Worm (Caenorhabditis elegans) whole organism, young adult: ENCODE measurements around the gene T12D8.9.

Source experiments
- B0336.3 ChIP-seq: fragments of 200-800 bp; sonication (Bioruptor generic); IDR thresholded peaks from 2 replicates; pipeline ENCODE4 v1.3.6; 2022; ENCODE audit warnings: missing genetic modification characterization, missing compliant biosample characterization
- C06A6.2 ChIP-seq: fragments of 200-800 bp; sonication (Bioruptor generic); conservative IDR thresholded peaks from 2 replicates; pipeline ENCODE4 v1.3.6; 2022; ENCODE audit warnings: missing genetic modification characterization, missing compliant biosample characterization
- C17E4.6 ChIP-seq: fragments of 200-800 bp; sonication (Bioruptor generic); IDR thresholded peaks from 2 replicates; pipeline ENCODE4 v1.3.6; 2022; ENCODE audit warnings: missing genetic modification reagents, missing genetic modification characterization, missing compliant biosample characterization
- F39B2.1 ChIP-seq: fragments of 200-800 bp; sonication (Bioruptor generic); IDR thresholded peaks from 2 replicates; pipeline ENCODE4 v1.3.6; 2022; ENCODE audit warnings: missing genetic modification reagents, missing genetic modification characterization, missing compliant biosample characterization
- F52B5.7 ChIP-seq: sonication (generic microtip); optimal IDR thresholded peaks from 2 replicates; lab custom pipeline; 2016; ENCODE audit warnings: mild to moderate bottlenecking, missing genetic modification characterization, missing compliant biosample characterization
- F55B11.4 ChIP-seq: sonication (generic microtip); optimal IDR thresholded peaks from 2 replicates; lab custom pipeline; 2016; ENCODE audit warnings: missing compliant biosample characterization, missing genetic modification characterization, borderline replicate concordance; ENCODE audit not compliant: insufficient read depth
- F57A8.1 ChIP-seq: fragments of 200-800 bp; sonication (Bioruptor generic); optimal IDR thresholded peaks from 2 replicates; lab custom pipeline; 2018; ENCODE audit warnings: mild to moderate bottlenecking, missing genetic modification characterization, moderate library complexity, missing compliant biosample characterization
- K11D2.4 ChIP-seq: fragments of 200-800 bp; sonication (Bioruptor generic); IDR thresholded peaks from 2 replicates; pipeline ENCODE4 v1.3.6; 2022; ENCODE audit warnings: missing genetic modification reagents, missing genetic modification characterization, missing compliant biosample characterization
- T07F8.4 ChIP-seq: sonication (generic microtip); optimal IDR thresholded peaks from 2 replicates; lab custom pipeline; 2016; ENCODE audit warnings: mild to moderate bottlenecking, missing genetic modification characterization, moderate library complexity, missing compliant biosample characterization
- Y53G8AR.9 ChIP-seq: fragments of 200-800 bp; sonication (Bioruptor generic); conservative IDR thresholded peaks from 2 replicates; pipeline ENCODE4 v1.3.6; 2022; ENCODE audit warnings: missing genetic modification reagents, missing genetic modification characterization, missing compliant biosample characterization
- Y56A3A.18 ChIP-seq: fragments of 200-800 bp; sonication (Bioruptor generic); IDR thresholded peaks from 2 replicates; pipeline ENCODE4 v1.3.6; 2022; ENCODE audit warnings: missing genetic modification reagents, missing genetic modification characterization, missing compliant biosample characterization
- Y95B8A.8 ChIP-seq: fragments of 200-800 bp; sonication (Bioruptor generic); IDR thresholded peaks from 2 replicates; pipeline ENCODE4 v1.3.6; 2022; ENCODE audit warnings: missing genetic modification reagents, missing genetic modification characterization, missing compliant biosample characterization
- ama-1 ChIP-seq, 3 experiments: fragments of 150-350 bp in 1 of 3; sonication (generic microtip) in 2 of 3; optimal IDR thresholded peaks; 2 replicates each; lab custom pipeline; 2014 to 2018; ENCODE audit warnings: missing biosample characterization in 2 of 3, missing genetic modification characterization in 2 of 3, missing genetic modification reagents in 2 of 3
- athp-1 ChIP-seq: sonication (generic microtip); optimal IDR thresholded peaks from 2 replicates; lab custom pipeline; 2017; ENCODE audit warnings: mild to moderate bottlenecking, missing genetic modification characterization, missing compliant biosample characterization
- attf-3 ChIP-seq: fragments of 200-800 bp; sonication (Bioruptor generic); conservative IDR thresholded peaks from 2 replicates; pipeline ENCODE4 v1.3.6; 2022; ENCODE audit warnings: missing genetic modification reagents, missing genetic modification characterization, missing compliant biosample characterization
- bed-2 ChIP-seq: fragments of 200-800 bp; sonication (Bioruptor generic); IDR thresholded peaks from 2 replicates; pipeline ENCODE4 v1.3.6; 2022; ENCODE audit warnings: missing genetic modification reagents, missing genetic modification characterization, missing compliant biosample characterization
- ceh-100 ChIP-seq: fragments of 200-800 bp; sonication (Bioruptor generic); IDR thresholded peaks from 2 replicates; pipeline ENCODE4 v1.3.6; 2022; ENCODE audit warnings: missing genetic modification reagents, missing genetic modification characterization, missing compliant biosample characterization
- ceh-27 ChIP-seq: fragments of 200-800 bp; sonication (Bioruptor generic); optimal IDR thresholded peaks from 2 replicates; lab custom pipeline; 2018; ENCODE audit warnings: mild to moderate bottlenecking, missing genetic modification characterization, moderate library complexity, missing compliant biosample characterization
- ceh-40 ChIP-seq: fragments of 200-800 bp; sonication (Bioruptor generic); IDR thresholded peaks from 2 replicates; pipeline ENCODE4 v1.3.6; 2022; ENCODE audit warnings: missing genetic modification characterization, missing compliant biosample characterization
- ceh-58 ChIP-seq: fragments of 200-800 bp; sonication (Bioruptor generic); IDR thresholded peaks from 2 replicates; pipeline ENCODE4 v1.3.6; 2022; ENCODE audit warnings: missing genetic modification characterization, missing compliant biosample characterization
- chd-7 ChIP-seq: sonication (generic microtip); optimal IDR thresholded peaks from 2 replicates; lab custom pipeline; 2016; ENCODE audit warnings: mild to moderate bottlenecking, missing genetic modification characterization, moderate library complexity, missing compliant biosample characterization
- egrh-3 ChIP-seq: fragments of 200-800 bp; sonication (Bioruptor generic); IDR thresholded peaks from 2 replicates; pipeline ENCODE4 v1.3.6; 2022; ENCODE audit warnings: missing genetic modification reagents, missing genetic modification characterization, missing compliant biosample characterization
- hlh-12 ChIP-seq: sonication (generic microtip); optimal IDR thresholded peaks from 2 replicates; lab custom pipeline; 2016; ENCODE audit warnings: missing genetic modification characterization, missing compliant biosample characterization
- hlh-26 ChIP-seq: fragments of 200-800 bp; sonication (Bioruptor generic); conservative IDR thresholded peaks from 2 replicates; pipeline ENCODE4 v1.3.6; 2022; ENCODE audit warnings: missing genetic modification reagents, missing genetic modification characterization, missing compliant biosample characterization
- hmg-1.2 ChIP-seq: fragments of 200-800 bp; sonication (Bioruptor generic); IDR thresholded peaks from 2 replicates; pipeline ENCODE4 v1.3.6; 2022; ENCODE audit warnings: missing genetic modification reagents, missing genetic modification characterization, missing compliant biosample characterization
- lag-1 ChIP-seq: fragments of 200-800 bp; sonication (Bioruptor generic); IDR thresholded peaks from 2 replicates; pipeline ENCODE4 v1.3.6; 2022; ENCODE audit warnings: missing genetic modification reagents, missing genetic modification characterization, missing compliant biosample characterization
- let-607 ChIP-seq, 2 experiments: fragments of 200-800 bp in 1 of 2; sonication (Bioruptor generic) in 1 of 2; sonication (generic microtip) in 1 of 2; optimal IDR thresholded peaks; 2 replicates each; lab custom pipeline; 2016 to 2018; ENCODE audit warnings: mild to moderate bottlenecking in 2 of 2, missing compliant biosample characterization in 2 of 2, missing genetic modification characterization in 2 of 2, moderate library complexity in 2 of 2, missing genotype in 1 of 2
- madf-6 ChIP-seq: fragments of 200-800 bp; sonication (Bioruptor generic); IDR thresholded peaks from 2 replicates; pipeline ENCODE4 v1.3.6; 2022; ENCODE audit warnings: missing genetic modification reagents, missing genetic modification characterization, missing compliant biosample characterization
- madf-8 ChIP-seq: fragments of 200-800 bp; sonication (Bioruptor generic); conservative IDR thresholded peaks from 2 replicates; pipeline ENCODE4 v1.3.6; 2022; ENCODE audit warnings: missing genetic modification reagents, missing genetic modification characterization, missing compliant biosample characterization
- mcd-1 ChIP-seq: fragments of 200-800 bp; sonication (Bioruptor generic); IDR thresholded peaks from 2 replicates; pipeline ENCODE4 v1.3.6; 2022; ENCODE audit warnings: missing genetic modification reagents, missing genetic modification characterization, missing compliant biosample characterization
- mxl-1 ChIP-seq: sonication (generic microtip); optimal IDR thresholded peaks from 2 replicates; lab custom pipeline; 2016; ENCODE audit warnings: missing genetic modification characterization, missing compliant biosample characterization
- nhr-179 ChIP-seq: sonication (generic microtip); optimal IDR thresholded peaks from 2 replicates; lab custom pipeline; 2016; ENCODE audit warnings: mild to moderate bottlenecking, missing genetic modification characterization, missing compliant biosample characterization
- repo-1 ChIP-seq: sonication (generic microtip); optimal IDR thresholded peaks from 2 replicates; lab custom pipeline; 2017; ENCODE audit warnings: mild to moderate bottlenecking, missing genetic modification characterization, missing compliant biosample characterization
- rpc-1 ChIP-seq, 2 experiments: fragments of 150-350 bp in 1 of 2; sonication (generic microtip) in 1 of 2; optimal IDR thresholded peaks; 2 replicates each; lab custom pipeline; 2014 to 2018; ENCODE audit warnings: missing biosample characterization in 1 of 2, missing genetic modification characterization in 1 of 2, missing genetic modification reagents in 1 of 2, missing genotype in 1 of 2
- sea-2 ChIP-seq: fragments of 200-800 bp; sonication (Bioruptor generic); IDR thresholded peaks from 2 replicates; pipeline ENCODE4 v1.3.6; 2022; ENCODE audit warnings: missing genetic modification characterization, missing compliant biosample characterization
- snpc-4 ChIP-seq, 5 experiments: fragments of 150-350 bp in 1 of 5; sonication (generic microtip) in 4 of 5; optimal IDR thresholded peaks; 2 replicates each; lab custom pipeline; 2014 to 2018; ENCODE audit warnings: missing genetic modification characterization in 5 of 5, missing biosample characterization in 3 of 5, antibody characterized with exemption in 2 of 5, mild to moderate bottlenecking in 2 of 5, missing compliant biosample characterization in 2 of 5, missing genotype in 2 of 5, moderate library complexity in 2 of 5, missing genetic modification reagents in 1 of 5
- tbp1 ChIP-seq: fragments of 200-800 bp; sonication (Bioruptor generic); optimal IDR thresholded peaks from 2 replicates; lab custom pipeline; 2018; ENCODE audit warnings: mild to moderate bottlenecking, missing genetic modification characterization, missing compliant biosample characterization
- tlf-1 ChIP-seq: fragments of 200-800 bp; sonication (Bioruptor generic); optimal IDR thresholded peaks from 2 replicates; lab custom pipeline; 2018; ENCODE audit warnings: mild to moderate bottlenecking, missing genetic modification characterization, missing compliant biosample characterization
- unc-62 ChIP-seq: fragments of 150-350 bp; optimal IDR thresholded peaks from 2 replicates; lab custom pipeline; 2014; ENCODE audit warnings: missing biosample characterization, missing genetic modification reagents, missing genetic modification characterization
- xnd-1 ChIP-seq: sonication (generic microtip); optimal IDR thresholded peaks from 2 replicates; lab custom pipeline; 2016; ENCODE audit warnings: missing genotype, missing genetic modification reagents, missing genetic modification characterization, missing compliant biosample characterization
- ztf-18 ChIP-seq: sonication (generic microtip); optimal IDR thresholded peaks from 2 replicates; lab custom pipeline; 2016; ENCODE audit warnings: missing genotype, mild to moderate bottlenecking, missing genetic modification characterization, missing compliant biosample characterization
- ztf-22 ChIP-seq: fragments of 200-800 bp; sonication (Bioruptor generic); optimal IDR thresholded peaks from 2 replicates; lab custom pipeline; 2018; ENCODE audit warnings: mild to moderate bottlenecking, missing genetic modification characterization, moderate library complexity, missing compliant biosample characterization
- ztf-25 ChIP-seq: fragments of 200-800 bp; sonication (Bioruptor generic); IDR thresholded peaks from 2 replicates; pipeline ENCODE4 v1.3.6; 2022; ENCODE audit warnings: missing genetic modification reagents, missing genetic modification characterization, missing compliant biosample characterization
- ztf-26 ChIP-seq: sonication (generic microtip); optimal IDR thresholded peaks from 2 replicates; lab custom pipeline; 2017; ENCODE audit warnings: missing genetic modification characterization, missing compliant biosample characterization
- ztf-28 ChIP-seq: fragments of 200-800 bp; sonication (Bioruptor generic); IDR thresholded peaks from 2 replicates; pipeline ENCODE4 v1.3.6; 2022; ENCODE audit warnings: missing genetic modification reagents, missing genetic modification characterization, missing compliant biosample characterization
- ztf-6 ChIP-seq: fragments of 200-800 bp; sonication (Bioruptor generic); IDR thresholded peaks from 2 replicates; pipeline ENCODE4 v1.3.6; 2022; ENCODE audit warnings: missing genetic modification reagents, missing genetic modification characterization, missing compliant biosample characterization

Gene T12D8.9

ce11 chrIII:13621717-13622116 is 4.8 kb downstream of the T12D8.9 start (continued):
- TF ChIP-seq ztf-22 (GFP tag; lab: Kevin White, UChicago) (no peak), F57A8.1 (GFP tag; lab: Kevin White, UChicago) (peak; percentile 52), lag-1 (GFP tag; lab: Robert Waterston, UW) (no peak), let-607 (tag; optimal IDR thresholded peaks at IDR 0.05; lab: Kevin White, UChicago) (no peak), mxl-1 (tag; lab: Kevin White, UChicago) (no peak)

ce11 chrIII:13622268-13622667 is 5.4 kb downstream of the T12D8.9 start, which contains the start of gene hip-1:
Gene hip-1 (minus strand): TSS chrIII:13622492.
- TF ChIP-seq ztf-25 (GFP tag; lab: Robert Waterston, UW) (no peak), ztf-28 (GFP tag; lab: Robert Waterston, UW) (no peak), tlf-1 (GFP tag; lab: Kevin White, UChicago) (peak; percentile 30), tbp1 (GFP tag; lab: Kevin White, UChicago) (peak; percentile 54), athp-1 (tag; lab: Kevin White, UChicago) (no peak), ztf-18 (tag; lab: Kevin White, UChicago) (no peak), sea-2 (GFP tag; lab: Robert Waterston, UW) (no peak), hmg-1.2 (GFP tag; lab: Robert Waterston, UW) (no peak), F52B5.7 (no peak), unc-62 (GFP tag; lab: Kevin White, UChicago) (no peak), hlh-26 (GFP tag; lab: Robert Waterston, UW) (no peak), bed-2 (GFP tag; lab: Robert Waterston, UW) (no peak), attf-3 (GFP tag; lab: Robert Waterston, UW) (no peak), ama-1 (optimal IDR thresholded peaks at IDR 0.05; lab: Kevin White, UChicago) (no peak), ama-1 (GFP tag; optimal IDR thresholded peaks at IDR 0.05; lab: Kevin White, UChicago) (no peak), K11D2.4 (GFP tag; lab: Robert Waterston, UW) (no peak), hlh-12 (no peak), Y56A3A.18 (GFP tag; lab: Robert Waterston, UW) (no peak), nhr-179 (tag; lab: Kevin White, UChicago) (no peak), ztf-26 (tag; lab: Kevin White, UChicago) (no peak), F55B11.4 (tag; lab: Kevin White, UChicago) (no peak), ceh-58 (GFP tag; lab: Robert Waterston, UW) (no peak), mcd-1 (GFP tag; lab: Robert Waterston, UW) (0 out of 2 replicates have a peak, but pooled peaks have one; percentile 26), mxl-1 (tag; lab: Kevin White, UChicago) (no peak), B0336.3 (GFP tag; lab: Robert Waterston, UW) (no peak), madf-6 (GFP tag; lab: Robert Waterston, UW) (peak; percentile 83), ztf-22 (GFP tag; lab: Kevin White, UChicago) (no peak), Y53G8AR.9 (GFP tag; lab: Robert Waterston, UW) (no peak), Y95B8A.8 (no peak), xnd-1 (tag; lab: Kevin White, UChicago) (peak; percentile 39), ceh-40 (GFP tag; lab: Robert Waterston, UW) (no peak), C06A6.2 (no peak), chd-7 (tag; lab: Kevin White, UChicago) (no peak), snpc-4 (GFP tag; optimal IDR thresholded peaks at IDR 0.05; lab: Kevin White, UChicago) (no peak), snpc-4 (tag; optimal IDR thresholded peaks at IDR 0.05; lab: Kevin White, UChicago) (peak in 2 of 4 experiments; percentile 1 to 26), ceh-100 (GFP tag; lab: Robert Waterston, UW) (no peak), F39B2.1 (no peak), madf-8 (GFP tag; lab: Robert Waterston, UW) (peak; percentile 64; the same call in 1 of the 2 replicates), C17E4.6 (GFP tag; lab: Robert Waterston, UW) (no peak), egrh-3 (GFP tag; lab: Robert Waterston, UW) (no peak), ztf-6 (GFP tag; lab: Robert Waterston, UW) (no peak), rpc-1 (optimal IDR thresholded peaks at IDR 0.05; lab: Kevin White, UChicago) (peak; percentile 13), rpc-1 (tag; optimal IDR thresholded peaks at IDR 0.05; lab: Kevin White, UChicago) (no peak), T07F8.4 (tag; lab: Kevin White, UChicago) (no peak), repo-1 (no peak), ceh-27 (no peak)
